Fruit fly (Drosophila melanogaster) whole organism, embryonic: ENCODE data around the gene Evi5.

Experiments
- Atf3 ChIP-seq: fragments of 200-800 bp; sonication (Bioruptor generic); optimal IDR thresholded peaks from 3 replicates; lab custom pipeline; 2016; ENCODE audit warnings: missing biosample characterization, missing genetic modification characterization
- CG10565 ChIP-seq: fragments of 200-800 bp; sonication (Bioruptor generic); optimal IDR thresholded peaks from 3 replicates; lab custom pipeline; 2016; ENCODE audit warnings: missing biosample characterization, mild to moderate bottlenecking, missing genetic modification characterization
- CG12769 ChIP-seq: fragments of 200-800 bp; sonication (Bioruptor generic); optimal IDR thresholded peaks from 2 replicates; lab custom pipeline; 2019; ENCODE audit warnings: missing biosample characterization, mild to moderate bottlenecking, missing genetic modification characterization, moderate library complexity
- CG13424 ChIP-seq: fragments of 200-800 bp; sonication (Bioruptor generic); optimal IDR thresholded peaks from 2 replicates; lab custom pipeline; 2019; ENCODE audit warnings: missing biosample characterization, mild to moderate bottlenecking, missing genetic modification characterization, moderate library complexity
- CG14014 ChIP-seq: fragments of 200-800 bp; sonication (Bioruptor generic); IDR thresholded peaks from 2 replicates; pipeline ENCODE4 v1.3.6; 2022; ENCODE audit warnings: missing biosample characterization, missing genetic modification characterization
- CG15514 ChIP-seq: fragments of 200-800 bp; sonication (Bioruptor generic); optimal IDR thresholded peaks from 3 replicates; lab custom pipeline; 2017; ENCODE audit warnings: missing biosample characterization, missing genetic modification characterization, mild to moderate bottlenecking, moderate library complexity, missing genetic modification reagents
- CG17328 ChIP-seq: fragments of 200-800 bp; sonication (Bioruptor generic); IDR thresholded peaks from 2 replicates; pipeline ENCODE4 v1.3.6; 2022; ENCODE audit warnings: missing biosample characterization, missing genetic modification characterization
- CG17912 ChIP-seq: fragments of 200-800 bp; sonication (Bioruptor generic); optimal IDR thresholded peaks from 2 replicates; lab custom pipeline; 2018; ENCODE audit warnings: missing biosample characterization, mild to moderate bottlenecking, missing genetic modification characterization
- CG2120 ChIP-seq: fragments of 200-800 bp; sonication (Bioruptor generic); optimal IDR thresholded peaks from 3 replicates; lab custom pipeline; 2016; ENCODE audit warnings: missing biosample characterization, missing genetic modification characterization
- CG2678 ChIP-seq: fragments of 200-800 bp; sonication (Bioruptor generic); optimal IDR thresholded peaks from 3 replicates; lab custom pipeline; 2019; ENCODE audit warnings: missing biosample characterization, mild to moderate bottlenecking, missing genetic modification characterization, moderate library complexity
- CG3065 ChIP-seq: fragments of 200-800 bp; sonication (Bioruptor generic); optimal IDR thresholded peaks from 2 replicates; lab custom pipeline; 2016; ENCODE audit warnings: missing biosample characterization, missing genetic modification characterization
- CG31441 ChIP-seq: fragments of 200-800 bp; sonication (Bioruptor generic); IDR thresholded peaks from 2 replicates; pipeline ENCODE4 v1.3.6; 2022; ENCODE audit warnings: missing biosample characterization, missing genetic modification characterization
- CG32532 ChIP-seq: fragments of 200-800 bp; sonication (Bioruptor generic); IDR thresholded peaks from 2 replicates; pipeline ENCODE4 v1.3.6; 2022; ENCODE audit warnings: missing biosample characterization, missing genetic modification characterization
- CG7271 ChIP-seq: fragments of 200-800 bp; sonication (Bioruptor generic); optimal IDR thresholded peaks from 2 replicates; lab custom pipeline; 2018; ENCODE audit warnings: missing biosample characterization, mild to moderate bottlenecking, missing genetic modification characterization, moderate library complexity
- CG7963 ChIP-seq: fragments of 200-800 bp; sonication (Bioruptor generic); IDR thresholded peaks from 3 replicates; pipeline ENCODE4 v1.3.6; 2022; ENCODE audit warnings: missing biosample characterization, missing genetic modification characterization; ENCODE audit not compliant: partially characterized antibody
- CG8765 ChIP-seq: fragments of 200-800 bp; sonication (Bioruptor generic); IDR thresholded peaks from 2 replicates; pipeline ENCODE4 v1.3.6; 2022; ENCODE audit warnings: missing biosample characterization, missing genetic modification characterization
- CG8924 ChIP-seq: fragments of 200-800 bp; optimal IDR thresholded peaks from 3 replicates; lab custom pipeline; 2019; ENCODE audit warnings: missing biosample characterization, mild to moderate bottlenecking, missing genetic modification characterization, moderate library complexity
- CG9609 ChIP-seq: fragments of 200-800 bp; sonication (Bioruptor generic); optimal IDR thresholded peaks from 3 replicates; lab custom pipeline; 2016; ENCODE audit warnings: missing biosample characterization, missing genetic modification characterization
- CG9932 ChIP-seq: fragments of 200-800 bp; sonication (Bioruptor generic); IDR thresholded peaks from 2 replicates; pipeline ENCODE4 v1.3.6; 2022; ENCODE audit warnings: missing biosample characterization, missing genetic modification characterization
- D19B ChIP-seq: fragments of 200-800 bp; sonication (Bioruptor generic); optimal IDR thresholded peaks from 2 replicates; lab custom pipeline; 2017; ENCODE audit warnings: missing biosample characterization, mild to moderate bottlenecking, missing genetic modification characterization
- Drgx ChIP-seq: fragments of 200-800 bp; sonication (Bioruptor generic); IDR thresholded peaks from 2 replicates; pipeline ENCODE4 v1.3.6; 2022; ENCODE audit warnings: missing biosample characterization, missing genetic modification characterization
- H15 ChIP-seq: fragments of 200-800 bp; sonication (Bioruptor generic); IDR thresholded peaks from 3 replicates; pipeline ENCODE4 v1.3.6; 2022; ENCODE audit warnings: missing biosample characterization, missing genetic modification characterization
- HLHmδ ChIP-seq: fragments of 200-800 bp; sonication (Bioruptor generic); optimal IDR thresholded peaks from 2 replicates; lab custom pipeline; 2018; ENCODE audit warnings: missing biosample characterization, mild to moderate bottlenecking, missing genetic modification characterization, moderate library complexity
- Kr ChIP-seq: fragments of 200-800 bp; sonication (Bioruptor generic); optimal IDR thresholded peaks from 2 replicates; lab custom pipeline; 2017; ENCODE audit warnings: missing biosample characterization, mild to moderate bottlenecking, missing genetic modification characterization
- Mad ChIP-seq: fragments of 200-800 bp; sonication (Bioruptor generic); optimal IDR thresholded peaks from 2 replicates; lab custom pipeline; 2016; ENCODE audit warnings: missing biosample characterization, missing genetic modification characterization
- Med ChIP-seq: fragments of 200-800 bp; sonication (Bioruptor generic); peaks from one replicate; lab custom pipeline; 2016; ENCODE audit warnings: missing biosample characterization, missing genetic modification characterization, mild to moderate bottlenecking, inconsistent platforms, moderate library complexity
- Ptx1 ChIP-seq: fragments of 200-800 bp; sonication (Bioruptor generic); IDR thresholded peaks from 2 replicates; pipeline ENCODE4 v1.3.6; 2022; ENCODE audit warnings: missing biosample characterization, missing genetic modification characterization
- Rfx ChIP-seq: fragments of 200-800 bp; sonication (Bioruptor generic); IDR thresholded peaks from 2 replicates; pipeline ENCODE4 v1.3.6; 2022; ENCODE audit warnings: missing biosample characterization, missing genetic modification characterization
- Spps ChIP-seq: fragments of 200-800 bp; sonication (Bioruptor generic); optimal IDR thresholded peaks from 2 replicates; lab custom pipeline; 2018; ENCODE audit warnings: missing biosample characterization, mild to moderate bottlenecking, missing genetic modification characterization
- Ssrp ChIP-seq: fragments of 200-800 bp; sonication (Bioruptor generic); optimal IDR thresholded peaks from 2 replicates; lab custom pipeline; 2018; ENCODE audit warnings: missing biosample characterization, mild to moderate bottlenecking, missing genetic modification characterization, moderate library complexity
- Usf ChIP-seq: fragments of 200-800 bp; sonication (Bioruptor generic); optimal IDR thresholded peaks from 2 replicates; lab custom pipeline; 2017; ENCODE audit warnings: missing genotype, missing biosample characterization, missing genetic modification characterization
- ash1 ChIP-seq: fragments of 200-800 bp; sonication (Bioruptor generic); optimal IDR thresholded peaks from 2 replicates; lab custom pipeline; 2018; ENCODE audit warnings: missing biosample characterization, mild to moderate bottlenecking, missing genetic modification characterization
- bowl ChIP-seq: fragments of 200-800 bp; sonication (Bioruptor generic); IDR thresholded peaks from 2 replicates; pipeline ENCODE4 v1.3.6; 2022; ENCODE audit warnings: missing biosample characterization, missing genetic modification characterization
- crol ChIP-seq: fragments of 200-800 bp; sonication (Bioruptor generic); IDR thresholded peaks from 2 replicates; pipeline ENCODE4 v1.3.6; 2022; ENCODE audit warnings: missing biosample characterization, missing genetic modification characterization
- emc ChIP-seq: fragments of 200-800 bp; sonication (Bioruptor generic); optimal IDR thresholded peaks from 2 replicates; lab custom pipeline; 2016; ENCODE audit warnings: missing biosample characterization, missing genetic modification characterization
- eve ChIP-seq, 2 experiments: fragments of >200 bp; optimal IDR thresholded peaks; 2 replicates each; lab custom pipeline; 2017; ENCODE audit warnings: missing biosample characterization in 2 of 2, missing genetic modification characterization in 2 of 2
- eyg ChIP-seq: fragments of 200-800 bp; sonication (Bioruptor generic); optimal IDR thresholded peaks from 3 replicates; lab custom pipeline; 2016; ENCODE audit warnings: missing biosample characterization, missing genetic modification characterization
- ftz-f1 ChIP-seq: fragments of 200-800 bp; sonication (Bioruptor generic); optimal IDR thresholded peaks from 2 replicates; lab custom pipeline; 2016; ENCODE audit warnings: missing biosample characterization, missing genetic modification characterization
- fu2 ChIP-seq: fragments of 200-800 bp; sonication (Bioruptor generic); optimal IDR thresholded peaks from 2 replicates; lab custom pipeline; 2016; ENCODE audit warnings: missing biosample characterization, missing genetic modification characterization
- gem ChIP-seq: fragments of 200-800 bp; sonication (Bioruptor generic); optimal IDR thresholded peaks from 2 replicates; lab custom pipeline; 2019; ENCODE audit warnings: missing biosample characterization, mild to moderate bottlenecking, missing genetic modification characterization, moderate library complexity
- grau ChIP-seq: fragments of 200-800 bp; optimal IDR thresholded peaks from 3 replicates; lab custom pipeline; 2019; ENCODE audit warnings: missing biosample characterization, mild to moderate bottlenecking, missing genetic modification characterization, moderate library complexity
- grn ChIP-seq: fragments of 200-800 bp; sonication (Bioruptor generic); optimal IDR thresholded peaks from 3 replicates; lab custom pipeline; 2017; ENCODE audit warnings: missing biosample characterization, missing genetic modification characterization
- ham ChIP-seq: fragments of 200-800 bp; sonication (Bioruptor generic); IDR thresholded peaks from 2 replicates; pipeline ENCODE4 v1.3.6; 2022; ENCODE audit warnings: missing biosample characterization, missing genetic modification characterization
- ind ChIP-seq: fragments of 200-800 bp; sonication (Bioruptor generic); optimal IDR thresholded peaks from 3 replicates; lab custom pipeline; 2016; ENCODE audit warnings: missing biosample characterization, missing genetic modification characterization
- jing ChIP-seq: fragments of 200-800 bp; sonication (Bioruptor generic); optimal IDR thresholded peaks from 2 replicates; lab custom pipeline; 2018; ENCODE audit warnings: missing biosample characterization, mild to moderate bottlenecking, missing genetic modification characterization
- lmd ChIP-seq: fragments of 200-800 bp; sonication (Bioruptor generic); IDR thresholded peaks from 2 replicates; pipeline ENCODE4 v1.3.6; 2022; ENCODE audit warnings: missing biosample characterization, missing genetic modification characterization
- nmo ChIP-seq: fragments of 200-800 bp; sonication (Bioruptor generic); optimal IDR thresholded peaks from 2 replicates; lab custom pipeline; 2018; ENCODE audit warnings: missing biosample characterization, mild to moderate bottlenecking, missing genetic modification characterization, moderate library complexity
- otp ChIP-seq: fragments of 200-800 bp; sonication (Bioruptor generic); IDR thresholded peaks from 3 replicates; pipeline ENCODE4, ENCODE4 v1.3.6; 2022; ENCODE audit warnings: missing biosample characterization, missing genetic modification characterization
- prd ChIP-seq, 3 experiments: fragments of >200 bp in 2 of 3; fragments of 200-800 bp in 1 of 3; sonication (Bioruptor generic) in 1 of 3; optimal IDR thresholded peaks in 2 of 3; IDR thresholded peaks in 1 of 3; 2 replicates in 2 of 3; 3 replicates in 1 of 3; pipeline versions ENCODE4 v1.3.6 to Lab custom; 2017 to 2022; ENCODE audit warnings: missing biosample characterization in 1 of 3, missing genetic modification characterization in 1 of 3
- rib ChIP-seq: fragments of 200-800 bp; sonication (Bioruptor generic); IDR thresholded peaks from 2 replicates; pipeline ENCODE4 v1.3.6; 2022; ENCODE audit warnings: missing biosample characterization, missing genetic modification characterization
- slbo ChIP-seq: fragments of 200-800 bp; sonication (Bioruptor generic); IDR thresholded peaks from 2 replicates; pipeline ENCODE4 v1.3.6; 2022; ENCODE audit warnings: missing biosample characterization, missing genetic modification characterization
- wor ChIP-seq: fragments of 200-800 bp; sonication (Bioruptor generic); IDR thresholded peaks from 2 replicates; pipeline ENCODE4 v1.3.6; 2022; ENCODE audit warnings: missing biosample characterization, missing genetic modification characterization

The Evi5 gene

dm6 chrX:11451630-11452029, 2.6 kb downstream of the Evi5 start:
- TF ChIP-seq nmo (no peak), rib (GFP tag; lab: Robert Waterston, UW) (no peak), jing (GFP tag; lab: Kevin White, UChicago) (no peak), Rfx (GFP tag; lab: Robert Waterston, UW) (peak; percentile 36), Kr (GFP tag; lab: Kevin White, UChicago) (no peak), slbo (peak; percentile 30; the same call in 1 of the 2 replicates), otp (GFP tag; lab: Robert Waterston, UW) (no peak), bowl (GFP tag; lab: Robert Waterston, UW) (no peak), wor (GFP tag; lab: Robert Waterston, UW) (no peak), crol (no peak), CG8924 (tag; lab: Kevin White, UChicago) (no peak), prd (optimal IDR thresholded peaks at IDR 0.05; lab: Kevin White, UChicago) (no peak), prd (GFP tag; IDR thresholded peaks at IDR 0.05; lab: Robert Waterston, UW) (0 out of 3 replicates have a peak, but pooled peaks have one; percentile 23), Atf3 (no peak), CG10565 (GFP tag; lab: Kevin White, UChicago) (no peak), Ptx1 (GFP tag; lab: Robert Waterston, UW) (0 out of 2 replicates have a peak, but pooled peaks have one; percentile 24), Spps (no peak), fu2 (no peak), Med (GFP tag; lab: Kevin White, UChicago) (peak; percentile 66), CG12769 (tag; lab: Kevin White, UChicago) (no peak), ftz-f1 (GFP tag; lab: Kevin White, UChicago) (no peak), lmd (peak; percentile 12; the same call in 1 of the 2 replicates), Drgx (peak; percentile 45), gem (peak; percentile 7), Usf (GFP tag; lab: Kevin White, UChicago) (no peak), H15 (GFP tag; lab: Robert Waterston, UW) (no peak), CG9932 (GFP tag; lab: Robert Waterston, UW) (0 out of 2 replicates have a peak, but pooled peaks have one; percentile 13), CG9609 (GFP tag; lab: Kevin White, UChicago) (no peak), CG32532 (GFP tag; lab: Robert Waterston, UW) (peak; percentile 39; the same call in 1 of the 2 replicates), grau (tag; lab: Kevin White, UChicago) (peak; percentile 55), CG17328 (GFP tag; lab: Robert Waterston, UW) (0 out of 2 replicates have a peak, but pooled peaks have one; percentile 8), ind (GFP tag; lab: Kevin White, UChicago) (no peak), CG14014 (GFP tag; lab: Robert Waterston, UW) (no peak), CG2120 (GFP tag; lab: Kevin White, UChicago) (no peak)
- TF ChIP-seq, all 482 proteins: peak for 12

dm6 chrX:11451027-11451572, 3.1 kb downstream of the Evi5 start:
- TF ChIP-seq CG17912 (GFP tag; lab: Kevin White, UChicago): no peak
- TF ChIP-seq CG3065 (GFP tag; lab: Kevin White, UChicago): no peak
- no peak for TF ChIP-seq CG31441 (GFP tag; lab: Robert Waterston, UW)
- no peak for TF ChIP-seq CG7963 (GFP tag; lab: Robert Waterston, UW)
- TF ChIP-seq eyg (GFP tag; lab: Kevin White, UChicago): no peak
- peak; percentile 58 for TF ChIP-seq CG2678 (tag; lab: Kevin White, UChicago)
- TF ChIP-seq Ssrp (tag; lab: Kevin White, UChicago): peak; percentile 5
- no peak for TF ChIP-seq ham (GFP tag; lab: Robert Waterston, UW)
- no peak for TF ChIP-seq CG7271 (tag; lab: Kevin White, UChicago)
- TF ChIP-seq CG8765 (GFP tag; lab: Robert Waterston, UW): peak; percentile 28; the same call in 1 of the 2 replicates
- no peak for TF ChIP-seq ash1 (GFP tag; lab: Kevin White, UChicago)
- TF ChIP-seq CG15514 (GFP tag; lab: Kevin White, UChicago): peak; percentile 35
- TF ChIP-seq HLHmδ (GFP tag; lab: Kevin White, UChicago): no peak
- peak; percentile 53 for TF ChIP-seq CG13424
- no peak for TF ChIP-seq emc (GFP tag; lab: Kevin White, UChicago)
- TF ChIP-seq D19B: no peak
- no peak for TF ChIP-seq grn (GFP tag; lab: Kevin White, UChicago)
- TF ChIP-seq Mad: no peak
- peak in 1 of 2 experiments; percentile 19 for TF ChIP-seq eve (GFP tag; optimal IDR thresholded peaks at IDR 0.05; lab: Kevin White, UChicago)
